Worm (Caenorhabditis elegans) whole organism, mixed stage, embryonic: Measurements from ENCODE around the gene Y54G2A.50.

Experiments
- drap-1 ChIP-seq: fragments of 200-800 bp; sonication (Bioruptor generic); optimal IDR thresholded peaks from 3 replicates; lab custom pipeline; 2018; ENCODE audit warnings: mild to moderate bottlenecking, missing genetic modification characterization, missing compliant biosample characterization
- mls-2 ChIP-seq: sonication (generic microtip); optimal IDR thresholded peaks from 2 replicates; lab custom pipeline; 2016; ENCODE audit warnings: mild to moderate bottlenecking, missing genetic modification characterization, moderate library complexity, missing compliant biosample characterization
- unc-62 ChIP-seq: fragments of 150-350 bp; optimal IDR thresholded peaks from 2 replicates; lab custom pipeline; 2014; ENCODE audit warnings: missing biosample characterization, missing genetic modification reagents, missing genetic modification characterization

DNA sequence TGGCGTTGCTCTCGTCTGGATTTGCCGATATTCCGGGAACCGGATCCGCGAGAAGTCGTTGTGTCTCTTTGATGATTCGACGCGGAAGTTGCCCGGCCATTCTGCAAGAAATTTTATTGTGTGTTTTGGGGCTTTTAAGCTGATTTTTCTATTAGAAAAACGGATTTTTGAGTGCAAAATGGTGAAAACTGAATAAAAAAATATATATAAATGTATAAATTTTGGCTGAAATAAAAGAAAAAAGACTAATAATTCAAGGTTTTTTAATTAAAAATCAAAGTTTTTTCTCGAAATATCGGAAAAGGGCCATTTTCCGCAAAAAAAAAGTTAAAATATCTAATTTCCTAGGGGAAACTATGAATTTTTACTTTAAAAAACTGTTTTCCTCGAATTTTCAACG is 7.8 kb downstream of the Y54G2A.50 start, which contains the start of gene ubc-13:
- TF ChIP-seq mls-2 (tag; lab: Kevin White, UChicago) (no peak), drap-1 (GFP tag; lab: Kevin White, UChicago) (no peak), unc-62 (no peak)
